Fruit fly (Drosophila melanogaster): ENCODE data around the gene E5.

E5 gene

DNA sequence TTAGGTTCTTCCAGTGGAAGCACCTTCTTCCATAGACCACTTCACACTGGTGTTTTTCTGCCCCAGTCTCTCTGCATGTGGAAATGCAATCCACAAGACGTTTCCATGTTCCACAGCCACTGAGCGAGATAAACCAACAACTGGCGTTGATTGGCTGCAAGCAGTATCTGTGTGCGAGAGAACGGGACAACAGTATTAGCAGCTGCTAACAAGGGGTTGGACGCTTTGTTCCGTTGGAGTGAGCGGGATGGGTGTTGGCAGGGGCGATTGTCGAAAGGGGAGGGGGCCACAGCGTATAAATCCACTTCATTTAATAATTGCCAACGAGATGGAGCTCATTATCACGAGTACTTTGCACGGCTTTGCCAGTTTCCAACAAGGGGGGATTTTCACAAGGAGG lies 2.4 kb upstream of the E5 start (continued):
- TF ChIP-seq z (GFP tag; IDR thresholded peaks at IDR 0.05) (no peak; the same call in 2 of the 3 replicates), sr (GFP tag; IDR thresholded peaks at IDR 0.05) (0 out of 3 replicates have a peak, but pooled peaks have one; percentile 36), seq (GFP tag; IDR thresholded peaks at IDR 0.05) (peak; percentile 81), Opbp (GFP tag; IDR thresholded peaks at IDR 0.05; ENCODE audit: partially characterized antibody) (0 out of 3 replicates have a peak, but pooled peaks have one; percentile 55), al (GFP tag; IDR thresholded peaks at IDR 0.05) (no peak), Sry-δ (GFP tag; optimal IDR thresholded peaks at IDR 0.05) (no peak), CG14441 (GFP tag; IDR thresholded peaks at IDR 0.05) (no peak), ase (GFP tag; IDR thresholded peaks at IDR 0.05) (no peak), ro (GFP tag; IDR thresholded peaks at IDR 0.05) (no peak), CkIIα-i1 (GFP tag; IDR thresholded peaks at IDR 0.05) (no peak), grau (tag; optimal IDR thresholded peaks at IDR 0.05) (peak; percentile 20), CG11696 (GFP tag; IDR thresholded peaks at IDR 0.05) (no peak), scrt (GFP tag; optimal IDR thresholded peaks at IDR 0.05) (no peak), Scr (GFP tag; IDR thresholded peaks at IDR 0.05; ENCODE audit: partially characterized antibody) (no peak; the same call in 1 of the 2 replicates), pan (optimal IDR thresholded peaks at IDR 0.05) (no peak), pan (GFP tag; optimal IDR thresholded peaks at IDR 0.05 in 1 of 2, IDR thresholded peaks at IDR 0.05 in 1 of 2) (no peak), ssp (GFP tag; IDR thresholded peaks at IDR 0.05) (no peak), Jarid2 (GFP tag; optimal IDR thresholded peaks at IDR 0.05) (peak; percentile 82), Deaf1 (tag; optimal IDR thresholded peaks at IDR 0.05) (peak; percentile 28), crol (GFP tag; IDR thresholded peaks at IDR 0.05) (peak; percentile 89), CG7987 (GFP tag; optimal IDR thresholded peaks at IDR 0.05) (no peak), bowl (GFP tag; IDR thresholded peaks at IDR 0.05) (no peak), Nf-YA (GFP tag; IDR thresholded peaks at IDR 0.05) (peak; percentile 99), Awh (GFP tag; IDR thresholded peaks at IDR 0.05) (0 out of 2 replicates have a peak, but pooled peaks have one; percentile 16), odd (GFP tag; optimal IDR thresholded peaks at IDR 0.05) (no peak), h (optimal IDR thresholded peaks at IDR 0.05) (no peak), zen2 (GFP tag; IDR thresholded peaks at IDR 0.05; ENCODE audit: partially characterized antibody) (peak; percentile 18; the same call in 1 of the 3 replicates), ewg (GFP tag; optimal IDR thresholded peaks at IDR 0.05) (peak; percentile 39), Max (GFP tag; optimal IDR thresholded peaks at IDR 0.05) (no peak), Ptx1 (GFP tag; IDR thresholded peaks at IDR 0.05) (no peak), CG3163 (GFP tag; optimal IDR thresholded peaks at IDR 0.05) (no peak), CG17829 (tag; optimal IDR thresholded peaks at IDR 0.05) (peak; percentile 34), wek (GFP tag; optimal IDR thresholded peaks at IDR 0.05) (no peak), sima (GFP tag; optimal IDR thresholded peaks at IDR 0.05) (no peak), CG10321 (GFP tag; IDR thresholded peaks at IDR 0.05) (peak; percentile 99), tx (GFP tag; optimal IDR thresholded peaks at IDR 0.05) (no peak), ab (GFP tag; optimal IDR thresholded peaks at IDR 0.05) (no peak), cg (GFP tag; optimal IDR thresholded peaks at IDR 0.05) (peak; percentile 58), CG10431 (GFP tag; optimal IDR thresholded peaks at IDR 0.05) (no peak), disco-r (GFP tag; optimal IDR thresholded peaks at IDR 0.05) (no peak), vfl (GFP tag; optimal IDR thresholded peaks at IDR 0.05) (no peak), crc (GFP tag; optimal IDR thresholded peaks at IDR 0.05) (no peak), Ets97D (GFP tag; optimal IDR thresholded peaks at IDR 0.05) (no peak), B-H1 (GFP tag; IDR thresholded peaks at IDR 0.05) (no peak), gcm (GFP tag; optimal IDR thresholded peaks at IDR 0.05) (no peak), vvl (GFP tag; IDR thresholded peaks at IDR 0.05) (peak; percentile 54; the same call in 1 of the 2 replicates), otp (GFP tag; IDR thresholded peaks at IDR 0.05) (peak; percentile 43; the same call in 1 of the 3 replicates), Bgb (GFP tag; IDR thresholded peaks at IDR 0.05; ENCODE audit: partially characterized antibody) (peak; percentile 49; the same call in 1 of the 2 replicates), bbx (GFP tag; IDR thresholded peaks at IDR 0.05; ENCODE audit: partially characterized antibody) (peak; percentile 65), CG2875 (GFP tag; optimal IDR thresholded peaks at IDR 0.05) (no peak), bcd (GFP tag; optimal IDR thresholded peaks at IDR 0.05) (no peak), CG3847 (GFP tag; IDR thresholded peaks at IDR 0.05) (no peak)

All from whole organism, embryonic.